Worm (Caenorhabditis elegans) whole organism, L2 larva: ENCODE data around the gene zmp-3.

ENCODE experiments used
- F13H6.1 ChIP-seq: sonication (generic microtip); optimal IDR thresholded peaks from 2 replicates; lab custom pipeline; 2016; ENCODE audit warnings: missing genetic modification characterization, missing compliant biosample characterization
- R02D3.7 ChIP-seq: fragments of 150-350 bp; optimal IDR thresholded peaks from 2 replicates; lab custom pipeline; 2014; ENCODE audit warnings: missing biosample characterization, missing genetic modification characterization
- Y55F3AM.14 ChIP-seq: fragments of 200-800 bp; sonication (Bioruptor generic); optimal IDR thresholded peaks from 2 replicates; lab custom pipeline; 2018; ENCODE audit warnings: mild to moderate bottlenecking, missing genetic modification characterization, missing compliant biosample characterization
- ZK546.5 ChIP-seq: sonication (generic microtip); optimal IDR thresholded peaks from 2 replicates; lab custom pipeline; 2017; ENCODE audit warnings: missing biosample characterization, missing genetic modification characterization
- aly-2 ChIP-seq: fragments of 150-350 bp; optimal IDR thresholded peaks from 2 replicates; lab custom pipeline; 2014; ENCODE audit warnings: missing biosample characterization, missing genetic modification characterization
- ama-1 ChIP-seq: fragments of 150-350 bp; optimal IDR thresholded peaks from 2 replicates; lab custom pipeline; 2018; ENCODE audit warnings: inconsistent platforms
- blmp-1 ChIP-seq: sonication (generic microtip); optimal IDR thresholded peaks from 2 replicates; lab custom pipeline; 2017; ENCODE audit warnings: missing genetic modification characterization, mild to moderate bottlenecking, missing compliant biosample characterization, antibody characterized with exemption, moderate library complexity; ENCODE audit not compliant: insufficient read depth
- ceh-82 ChIP-seq: fragments of 150-350 bp; optimal IDR thresholded peaks from 2 replicates; lab custom pipeline; 2014; ENCODE audit warnings: missing biosample characterization, missing genetic modification characterization
- dmd-4 ChIP-seq: sonication (generic microtip); optimal IDR thresholded peaks from 2 replicates; lab custom pipeline; 2017; ENCODE audit warnings: missing biosample characterization, missing genetic modification characterization
- egl-27 ChIP-seq: sonication (generic microtip); optimal IDR thresholded peaks from 3 replicates; lab custom pipeline; 2017; ENCODE audit warnings: missing biosample characterization, missing genetic modification reagents, missing genetic modification characterization
- elt-1 ChIP-seq: fragments of 150-350 bp; optimal IDR thresholded peaks from 2 replicates; lab custom pipeline; 2014; ENCODE audit warnings: missing biosample characterization, missing genetic modification characterization
- fos-1 ChIP-seq: fragments of 150-350 bp; optimal IDR thresholded peaks from 2 replicates; lab custom pipeline; 2014; ENCODE audit warnings: missing biosample characterization, missing genetic modification characterization
- gmeb-1 ChIP-seq: fragments of 150-350 bp; optimal IDR thresholded peaks from 2 replicates; lab custom pipeline; 2014; ENCODE audit warnings: missing biosample characterization, missing genetic modification characterization
- lin-11 ChIP-seq: fragments of 150-350 bp; sonication (generic microtip); optimal IDR thresholded peaks from 2 replicates; lab custom pipeline; 2014; ENCODE audit warnings: missing biosample characterization, missing genetic modification characterization, inconsistent platforms, mixed read lengths
- lin-13 ChIP-seq: fragments of 150-350 bp; optimal IDR thresholded peaks from 2 replicates; lab custom pipeline; 2014; ENCODE audit warnings: missing biosample characterization, missing genetic modification reagents, missing genetic modification characterization
- lin-39 ChIP-seq: fragments of 150-350 bp; optimal IDR thresholded peaks from 2 replicates; lab custom pipeline; 2014; ENCODE audit warnings: missing biosample characterization, missing genetic modification reagents, missing genetic modification characterization
- mdl-1 ChIP-seq, 2 experiments: fragments of 150-350 bp in 1 of 2; sonication (generic microtip) in 1 of 2; optimal IDR thresholded peaks; 2 replicates each; lab custom pipeline; 2017; ENCODE audit warnings: missing biosample characterization in 2 of 2, missing genetic modification characterization in 2 of 2
- nhr-12 ChIP-seq: fragments of 150-350 bp; optimal IDR thresholded peaks from 2 replicates; lab custom pipeline; 2014; ENCODE audit warnings: missing biosample characterization, missing genetic modification characterization
- nhr-129 ChIP-seq: fragments of 150-350 bp; optimal IDR thresholded peaks from 2 replicates; lab custom pipeline; 2014; ENCODE audit warnings: missing biosample characterization, missing genetic modification characterization
- nhr-21 ChIP-seq: fragments of 150-350 bp; optimal IDR thresholded peaks from 2 replicates; lab custom pipeline; 2014; ENCODE audit warnings: missing biosample characterization, missing genetic modification characterization
- nhr-237 ChIP-seq: fragments of 150-350 bp; optimal IDR thresholded peaks from 2 replicates; lab custom pipeline; 2014; ENCODE audit warnings: missing biosample characterization, missing genetic modification characterization
- nhr-25 ChIP-seq: fragments of 150-350 bp; sonication (generic microtip); optimal IDR thresholded peaks from 3 replicates; lab custom pipeline; 2014; ENCODE audit warnings: missing biosample characterization, missing genetic modification characterization
- nhr-6 ChIP-seq: fragments of 150-350 bp; optimal IDR thresholded peaks from 2 replicates; lab custom pipeline; 2014; ENCODE audit warnings: missing biosample characterization, missing genetic modification characterization
- nhr-77 ChIP-seq: fragments of 150-350 bp; optimal IDR thresholded peaks from 2 replicates; lab custom pipeline; 2014; ENCODE audit warnings: missing biosample characterization, missing genetic modification characterization
- peb-1 ChIP-seq: fragments of 150-350 bp; optimal IDR thresholded peaks from 2 replicates; lab custom pipeline; 2014; ENCODE audit warnings: missing biosample characterization, missing genetic modification characterization
- sem-4 ChIP-seq: fragments of 150-350 bp; optimal IDR thresholded peaks from 2 replicates; lab custom pipeline; 2014; ENCODE audit warnings: missing biosample characterization, missing genetic modification reagents, missing genetic modification characterization
- sma-9 ChIP-seq, 2 experiments: fragments of 150-350 bp in 1 of 2; sonication (generic microtip) in 1 of 2; optimal IDR thresholded peaks; 2 replicates each; lab custom pipeline; 2014 to 2016; ENCODE audit warnings: missing genetic modification characterization in 2 of 2, mild to moderate bottlenecking in 1 of 2, missing biosample characterization in 1 of 2, missing compliant biosample characterization in 1 of 2, missing genetic modification reagents in 1 of 2, moderate library complexity in 1 of 2
- snpc-4 ChIP-seq: fragments of 150-350 bp; optimal IDR thresholded peaks from 2 replicates; lab custom pipeline; 2014; ENCODE audit warnings: missing biosample characterization, missing genetic modification characterization
- unc-39 ChIP-seq: fragments of 150-350 bp; optimal IDR thresholded peaks from 2 replicates; lab custom pipeline; 2014; ENCODE audit warnings: missing biosample characterization, missing genetic modification characterization
- unc-55 ChIP-seq: fragments of 150-350 bp; sonication (generic microtip); optimal IDR thresholded peaks from 3 replicates; lab custom pipeline; 2014; ENCODE audit warnings: missing biosample characterization, missing genetic modification reagents, missing genetic modification characterization
- unc-62 ChIP-seq: fragments of 150-350 bp; optimal IDR thresholded peaks from 2 replicates; lab custom pipeline; 2014; ENCODE audit warnings: missing biosample characterization, missing genetic modification reagents, missing genetic modification characterization
- ztf-1 ChIP-seq: fragments of 200-800 bp; sonication (Bioruptor generic); conservative IDR thresholded peaks from 2 replicates; pipeline ENCODE4 v1.3.6; 2022; ENCODE audit warnings: missing genetic modification characterization, missing compliant biosample characterization
- ztf-4 ChIP-seq: fragments of 150-350 bp; optimal IDR thresholded peaks from 2 replicates; lab custom pipeline; 2014; ENCODE audit warnings: missing biosample characterization, missing genetic modification characterization

The zmp-3 gene

DNA sequence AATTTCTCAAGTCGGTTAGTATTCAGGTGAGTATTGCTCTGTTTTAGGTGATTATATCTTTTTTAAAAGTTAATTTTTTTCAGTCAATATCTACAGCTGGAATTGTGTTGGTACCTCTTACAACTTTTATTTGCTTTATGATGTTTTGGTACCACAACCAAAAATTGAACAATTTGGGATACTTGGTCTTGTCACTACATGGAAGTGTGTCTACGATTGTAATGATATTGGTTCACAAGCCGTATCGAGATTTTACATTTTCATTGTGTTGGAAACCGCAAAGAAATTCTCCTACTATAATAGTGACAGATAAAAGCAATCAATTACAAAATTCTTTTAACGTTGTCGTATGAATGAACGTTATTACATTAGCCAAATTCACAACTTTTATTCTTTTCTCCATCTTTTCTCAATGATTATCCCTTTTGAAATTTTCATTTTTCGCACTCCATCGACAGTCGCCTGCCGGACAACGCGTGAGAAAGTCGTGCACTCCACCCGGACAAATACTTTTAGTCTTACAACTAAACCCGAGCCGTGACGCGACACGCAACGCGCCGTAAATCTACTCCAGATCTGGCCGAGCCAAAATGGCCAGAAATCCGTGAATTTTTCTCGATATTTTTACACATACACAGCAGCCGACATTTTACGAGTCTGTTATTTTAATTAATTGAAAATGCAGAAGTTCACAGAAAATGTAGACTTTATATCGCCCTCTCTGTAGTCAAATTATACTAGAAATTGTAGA lies 37.5 kb downstream of the zmp-3 start:
- TF ChIP-seq unc-62 (GFP tag; lab: Kevin White, UChicago): no peak
- no peak for TF ChIP-seq unc-39
- TF ChIP-seq dmd-4: no peak
- TF ChIP-seq R02D3.7: no peak
- TF ChIP-seq nhr-21 (tag; lab: Kevin White, UChicago): no peak
- TF ChIP-seq egl-27 (tag; lab: Kevin White, UChicago): no peak
- no peak for TF ChIP-seq blmp-1 (tag; lab: Kevin White, UChicago)
- TF ChIP-seq F13H6.1: no peak
- TF ChIP-seq ztf-4 (tag; lab: Kevin White, UChicago): no peak
- TF ChIP-seq Y55F3AM.14 (GFP tag; lab: Kevin White, UChicago): no peak
- TF ChIP-seq lin-11 (tag; lab: Kevin White, UChicago): no peak
- no peak for TF ChIP-seq lin-13 (GFP tag; lab: Kevin White, UChicago)
- TF ChIP-seq sem-4 (tag; lab: Kevin White, UChicago): no peak
- no peak for TF ChIP-seq nhr-6 (tag; lab: Kevin White, UChicago)
- no peak for TF ChIP-seq fos-1 (tag; lab: Kevin White, UChicago)
- TF ChIP-seq ama-1 (lab: Kevin White, UChicago): no peak
- no peak for TF ChIP-seq gmeb-1

- no peak for TF ChIP-seq nhr-12 (tag; lab: Kevin White, UChicago)
- no peak for TF ChIP-seq nhr-237 (tag; lab: Kevin White, UChicago)
- TF ChIP-seq lin-11 (tag; lab: Kevin White, UChicago): no peak
- TF ChIP-seq ZK546.5 (tag; lab: Kevin White, UChicago): no peak
- no peak for TF ChIP-seq snpc-4 (tag; lab: Kevin White, UChicago)
- TF ChIP-seq peb-1: no peak
- no peak for TF ChIP-seq nhr-25
- TF ChIP-seq nhr-129 (tag; lab: Kevin White, UChicago): no peak
- TF ChIP-seq unc-55 (GFP tag; lab: Kevin White, UChicago): no peak
- TF ChIP-seq sma-9 (GFP tag; optimal IDR thresholded peaks at IDR 0.05; lab: Kevin White, UChicago): no peak
- TF ChIP-seq sma-9 (tag; optimal IDR thresholded peaks at IDR 0.05; lab: Kevin White, UChicago): no peak
- TF ChIP-seq sem-4 (tag; lab: Kevin White, UChicago): no peak
- TF ChIP-seq ama-1 (lab: Kevin White, UChicago): no peak
These were observed 39.3 kb downstream of the zmp-3 start, which contains the start of gene srh-243 for ce11 chrV:2870127-2870526. srh-243 (plus strand) TSS chrV:2870427.

- TF ChIP-seq peb-1 (no peak), R02D3.7 (no peak), Y55F3AM.14 (GFP tag; lab: Kevin White, UChicago) (no peak)
These were observed 39.9 kb downstream of the zmp-3 start, which contains the start of gene srh-241 for ce11 chrV:2869503-2869902. srh-241 (minus strand) TSS chrV:2869603.

- TF ChIP-seq blmp-1 (tag; lab: Kevin White, UChicago): no peak
- TF ChIP-seq nhr-129 (tag; lab: Kevin White, UChicago): no peak
- TF ChIP-seq dmd-4: no peak
- TF ChIP-seq R02D3.7: no peak
- TF ChIP-seq aly-2: no peak
- no peak for TF ChIP-seq unc-55 (GFP tag; lab: Kevin White, UChicago)
- TF ChIP-seq snpc-4 (tag; lab: Kevin White, UChicago): no peak
- TF ChIP-seq ceh-82 (tag; lab: Kevin White, UChicago): no peak
- no peak for TF ChIP-seq elt-1 (tag; lab: Kevin White, UChicago)
- TF ChIP-seq, all 48 proteins: peak for 0
These were observed 44.5 kb downstream of the zmp-3 start, which contains the start of gene srh-240 for ce11 chrV:2864899-2865298. srh-240 (plus strand) TSS chrV:2865199.

DNA sequence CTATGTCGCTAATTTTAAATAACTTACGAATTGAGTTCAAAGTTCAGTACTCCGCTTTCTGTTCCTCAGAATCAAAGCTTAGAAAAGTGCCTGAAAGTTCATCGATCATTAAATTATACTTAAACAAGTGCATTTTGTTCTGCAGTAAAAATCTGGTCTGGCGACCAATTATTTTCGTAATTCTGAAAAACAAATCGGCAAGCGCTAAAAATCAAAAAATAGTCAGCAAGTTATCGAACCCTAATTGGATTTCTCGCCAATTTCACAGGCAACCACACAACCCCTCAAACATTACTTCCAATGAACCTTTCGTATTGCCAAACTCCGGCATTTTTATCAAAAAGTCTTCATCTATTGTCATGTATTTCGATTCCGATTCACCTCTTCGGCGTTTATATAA lies 46.4 kb downstream of the zmp-3 start, which contains the start of gene srh-272:
Gene srh-272 (plus strand): TSS at position 301 of the 400 bp plus-strand sequence.
- no peak for TF ChIP-seq nhr-77 (tag; lab: Kevin White, UChicago)
- no peak for TF ChIP-seq gmeb-1
- no peak for TF ChIP-seq aly-2
- no peak for TF ChIP-seq unc-39
- TF ChIP-seq ztf-1 (GFP tag; lab: Robert Waterston, UW): no peak
- TF ChIP-seq F13H6.1: no peak
- TF ChIP-seq mdl-1 (tag; optimal IDR thresholded peaks at IDR 0.05; lab: Kevin White, UChicago): no peak
- no peak for TF ChIP-seq nhr-237 (tag; lab: Kevin White, UChicago)
- TF ChIP-seq elt-1 (tag; lab: Kevin White, UChicago): no peak
- no peak for TF ChIP-seq lin-39 (tag; lab: Kevin White, UChicago)
- no peak for TF ChIP-seq nhr-6 (tag; lab: Kevin White, UChicago)
